Fruit fly (Drosophila melanogaster) whole organism, embryonic: ENCODE measurements around the gene CG4702.

Source experiments
- Bteb2 ChIP-seq: fragments of 200-800 bp; sonication (Bioruptor generic); optimal IDR thresholded peaks from 2 replicates; lab custom pipeline; 2016; ENCODE audit warnings: missing biosample characterization, missing genetic modification characterization
- CG11456 ChIP-seq: fragments of 200-800 bp; sonication (Bioruptor generic); IDR thresholded peaks from 3 replicates; pipeline ENCODE4 v1.3.6; 2022; ENCODE audit warnings: missing biosample characterization, missing genetic modification characterization
- CG11723 ChIP-seq: fragments of 200-800 bp; sonication (Bioruptor generic); optimal IDR thresholded peaks from 2 replicates; lab custom pipeline; 2017; ENCODE audit warnings: missing biosample characterization, mild to moderate bottlenecking, missing genetic modification characterization
- CG12071 ChIP-seq: fragments of 200-800 bp; sonication (Bioruptor generic); optimal IDR thresholded peaks from 3 replicates; lab custom pipeline; 2018; ENCODE audit warnings: missing biosample characterization, mild to moderate bottlenecking, missing genetic modification characterization
- CG1233 ChIP-seq: fragments of 200-800 bp; sonication (Bioruptor generic); optimal IDR thresholded peaks from 4 replicates; lab custom pipeline; 2018; ENCODE audit warnings: missing biosample characterization, mild to moderate bottlenecking, missing genetic modification characterization
- CG12769 ChIP-seq: fragments of 200-800 bp; sonication (Bioruptor generic); optimal IDR thresholded peaks from 2 replicates; lab custom pipeline; 2019; ENCODE audit warnings: missing biosample characterization, mild to moderate bottlenecking, missing genetic modification characterization, moderate library complexity
- CG13894 ChIP-seq: fragments of 200-800 bp; sonication (Bioruptor generic); optimal IDR thresholded peaks from 3 replicates; lab custom pipeline; 2018; ENCODE audit warnings: missing biosample characterization, mild to moderate bottlenecking, missing genetic modification characterization, moderate library complexity
- CG1529 ChIP-seq: fragments of 200-800 bp; sonication (Bioruptor generic); optimal IDR thresholded peaks from 3 replicates; lab custom pipeline; 2018; ENCODE audit warnings: missing biosample characterization, missing genetic modification characterization
- CG2129 ChIP-seq: fragments of 200-800 bp; sonication (Bioruptor generic); IDR thresholded peaks from 2 replicates; pipeline ENCODE4 v1.3.6; 2022; ENCODE audit warnings: missing biosample characterization, missing genetic modification characterization; ENCODE audit not compliant: partially characterized antibody
- CG2875 ChIP-seq: fragments of 200-800 bp; sonication (Bioruptor generic); optimal IDR thresholded peaks from 2 replicates; lab custom pipeline; 2017; ENCODE audit warnings: missing biosample characterization, mild to moderate bottlenecking, missing genetic modification characterization, missing genetic modification reagents
- CG32532 ChIP-seq: fragments of 200-800 bp; sonication (Bioruptor generic); IDR thresholded peaks from 2 replicates; pipeline ENCODE4 v1.3.6; 2022; ENCODE audit warnings: missing biosample characterization, missing genetic modification characterization
- CG33213 ChIP-seq: fragments of 200-800 bp; sonication (Bioruptor generic); optimal IDR thresholded peaks from 3 replicates; lab custom pipeline; 2016; ENCODE audit warnings: missing biosample characterization, missing genetic modification characterization
- CG43689 ChIP-seq: fragments of 200-800 bp; sonication (Bioruptor generic); IDR thresholded peaks from 2 replicates; pipeline ENCODE4 v1.3.6; 2022; ENCODE audit warnings: missing biosample characterization, missing genetic modification characterization
- CG4854 ChIP-seq: fragments of 200-800 bp; sonication (Bioruptor generic); optimal IDR thresholded peaks from 2 replicates; lab custom pipeline; 2016; ENCODE audit warnings: missing biosample characterization, missing genetic modification characterization, inconsistent platforms
- CG7271 ChIP-seq: fragments of 200-800 bp; sonication (Bioruptor generic); optimal IDR thresholded peaks from 2 replicates; lab custom pipeline; 2018; ENCODE audit warnings: missing biosample characterization, mild to moderate bottlenecking, missing genetic modification characterization, moderate library complexity
- CG7928 ChIP-seq: fragments of 200-800 bp; sonication (Bioruptor generic); optimal IDR thresholded peaks from 2 replicates; lab custom pipeline; 2017; ENCODE audit warnings: missing biosample characterization, mild to moderate bottlenecking, missing genetic modification characterization
- CG9727 ChIP-seq: fragments of 200-800 bp; sonication (Bioruptor generic); optimal IDR thresholded peaks from 3 replicates; lab custom pipeline; 2017; ENCODE audit warnings: missing biosample characterization, mild to moderate bottlenecking, missing genetic modification characterization
- CG9817 ChIP-seq: fragments of 200-800 bp; sonication (Bioruptor generic); optimal IDR thresholded peaks from 2 replicates; lab custom pipeline; 2018; ENCODE audit warnings: missing biosample characterization, mild to moderate bottlenecking, missing genetic modification characterization, moderate library complexity
- CG9932 ChIP-seq: fragments of 200-800 bp; sonication (Bioruptor generic); IDR thresholded peaks from 2 replicates; pipeline ENCODE4 v1.3.6; 2022; ENCODE audit warnings: missing biosample characterization, missing genetic modification characterization
- CHES-1-like ChIP-seq: fragments of 200-800 bp; sonication (Bioruptor generic); optimal IDR thresholded peaks from 2 replicates; lab custom pipeline; 2016; ENCODE audit warnings: missing biosample characterization, missing genetic modification characterization
- CrebB ChIP-seq: fragments of 200-800 bp; sonication (Bioruptor generic); optimal IDR thresholded peaks from 3 replicates; lab custom pipeline; 2018; ENCODE audit warnings: missing biosample characterization, mild to moderate bottlenecking, missing genetic modification characterization
- D19A ChIP-seq: fragments of 200-800 bp; optimal IDR thresholded peaks from 3 replicates; lab custom pipeline; 2019; ENCODE audit warnings: missing biosample characterization, mild to moderate bottlenecking, missing genetic modification characterization, moderate library complexity
- Dbx ChIP-seq: fragments of 200-800 bp; sonication (Bioruptor generic); IDR thresholded peaks from 3 replicates; pipeline ENCODE4 v1.3.6; 2022; ENCODE audit warnings: missing biosample characterization, missing genetic modification characterization
- E2f1 ChIP-seq: fragments of 200-800 bp; sonication (Bioruptor generic); IDR thresholded peaks from 2 replicates; pipeline ENCODE4 v1.3.6; 2022; ENCODE audit warnings: missing biosample characterization, missing genetic modification characterization
- HmgZ ChIP-seq: fragments of 200-800 bp; sonication (Bioruptor generic); optimal IDR thresholded peaks from 2 replicates; lab custom pipeline; 2018; ENCODE audit warnings: missing biosample characterization, mild to moderate bottlenecking, missing genetic modification characterization
- Hmx ChIP-seq: fragments of 200-800 bp; sonication (Bioruptor generic); optimal IDR thresholded peaks from 2 replicates; lab custom pipeline; 2016; ENCODE audit warnings: missing biosample characterization, missing genetic modification characterization
- Hr78 ChIP-seq, 2 experiments: fragments of 200-800 bp in 1 of 2; fragments of >200 bp in 1 of 2; sonication (Bioruptor generic) in 1 of 2; optimal IDR thresholded peaks; 2 replicates each; lab custom pipeline; 2017 to 2019; ENCODE audit warnings: missing biosample characterization in 2 of 2, missing genetic modification characterization in 2 of 2, mild to moderate bottlenecking in 1 of 2, moderate library complexity in 1 of 2
- Hsf ChIP-seq: fragments of 200-800 bp; sonication (Bioruptor generic); optimal IDR thresholded peaks from 3 replicates; lab custom pipeline; 2016; ENCODE audit warnings: missing biosample characterization, missing genetic modification characterization
- Lhr ChIP-seq: fragments of 200-800 bp; sonication (Bioruptor generic); optimal IDR thresholded peaks from 3 replicates; lab custom pipeline; 2017; ENCODE audit warnings: mild to moderate bottlenecking, missing biosample characterization, missing genetic modification reagents, missing genetic modification characterization
- Oaz ChIP-seq: fragments of 200-800 bp; sonication (Bioruptor generic); IDR thresholded peaks from 2 replicates; pipeline ENCODE4 v1.3.6; 2022; ENCODE audit warnings: missing biosample characterization, missing genetic modification characterization
- Sox102F ChIP-seq: fragments of 200-800 bp; sonication (Bioruptor generic); optimal IDR thresholded peaks from 2 replicates; lab custom pipeline; 2018; ENCODE audit warnings: missing biosample characterization, mild to moderate bottlenecking, missing genetic modification characterization, moderate library complexity
- Spps ChIP-seq: fragments of 200-800 bp; sonication (Bioruptor generic); optimal IDR thresholded peaks from 2 replicates; lab custom pipeline; 2018; ENCODE audit warnings: missing biosample characterization, mild to moderate bottlenecking, missing genetic modification characterization
- Sry-β ChIP-seq: fragments of 200-800 bp; sonication (Bioruptor generic); optimal IDR thresholded peaks from 2 replicates; lab custom pipeline; 2018; ENCODE audit warnings: missing biosample characterization, mild to moderate bottlenecking, missing genetic modification characterization, moderate library complexity
- Usf ChIP-seq: fragments of 200-800 bp; sonication (Bioruptor generic); optimal IDR thresholded peaks from 2 replicates; lab custom pipeline; 2017; ENCODE audit warnings: missing genotype, missing biosample characterization, missing genetic modification characterization
- btn ChIP-seq: fragments of 200-800 bp; sonication (Bioruptor generic); optimal IDR thresholded peaks from 2 replicates; lab custom pipeline; 2016; ENCODE audit warnings: missing biosample characterization, missing genetic modification characterization
- ci ChIP-seq: fragments of 200-800 bp; sonication (Bioruptor generic); IDR thresholded peaks from 3 replicates; pipeline ENCODE4 v1.3.6; 2022; ENCODE audit warnings: missing biosample characterization, missing genetic modification characterization
- gfzf ChIP-seq: fragments of 200-800 bp; sonication (Bioruptor generic); optimal IDR thresholded peaks from 2 replicates; lab custom pipeline; 2016; ENCODE audit warnings: missing biosample characterization, mild to moderate bottlenecking, missing genetic modification characterization, moderate library complexity
- gro ChIP-seq: fragments of 200-800 bp; sonication (Bioruptor generic); optimal IDR thresholded peaks from 2 replicates; lab custom pipeline; 2016; ENCODE audit warnings: missing biosample characterization, missing genetic modification characterization
- her ChIP-seq: fragments of 200-800 bp; sonication (Bioruptor generic); optimal IDR thresholded peaks from 2 replicates; lab custom pipeline; 2016; ENCODE audit warnings: missing biosample characterization, missing genetic modification characterization
- lab ChIP-seq: fragments of 200-800 bp; sonication (Bioruptor generic); optimal IDR thresholded peaks from 3 replicates; lab custom pipeline; 2017; ENCODE audit warnings: missing biosample characterization, missing genetic modification characterization, mild to moderate bottlenecking, moderate library complexity, missing genetic modification reagents
- lbe ChIP-seq: fragments of 200-800 bp; sonication (Bioruptor generic); optimal IDR thresholded peaks from 2 replicates; lab custom pipeline; 2016; ENCODE audit warnings: missing biosample characterization, mild to moderate bottlenecking, missing genetic modification characterization
- mirr ChIP-seq: fragments of 200-800 bp; sonication (Bioruptor generic); optimal IDR thresholded peaks from 3 replicates; lab custom pipeline; 2018; ENCODE audit warnings: missing biosample characterization, mild to moderate bottlenecking, missing genetic modification characterization
- otp ChIP-seq: fragments of 200-800 bp; sonication (Bioruptor generic); IDR thresholded peaks from 3 replicates; pipeline ENCODE4, ENCODE4 v1.3.6; 2022; ENCODE audit warnings: missing biosample characterization, missing genetic modification characterization
- pho ChIP-seq: fragments of 200-800 bp; sonication (Bioruptor generic); optimal IDR thresholded peaks from 2 replicates; lab custom pipeline; 2016; ENCODE audit warnings: missing biosample characterization, missing genetic modification characterization
- scrt ChIP-seq: fragments of 200-800 bp; sonication (Bioruptor generic); optimal IDR thresholded peaks from 2 replicates; lab custom pipeline; 2018; ENCODE audit warnings: missing biosample characterization, mild to moderate bottlenecking, missing genetic modification characterization, moderate library complexity
- sima ChIP-seq: fragments of 200-800 bp; sonication (Bioruptor generic); optimal IDR thresholded peaks from 2 replicates; lab custom pipeline; 2016; ENCODE audit warnings: missing biosample characterization, missing genetic modification characterization
- sr ChIP-seq: fragments of 200-800 bp; sonication (Bioruptor generic); IDR thresholded peaks from 3 replicates; pipeline ENCODE4 v1.3.6; 2022; ENCODE audit warnings: missing biosample characterization, missing genetic modification characterization
- tll ChIP-seq, 2 experiments: fragments of 200-800 bp in 1 of 2; fragments of >200 bp in 1 of 2; sonication (Bioruptor generic) in 1 of 2; optimal IDR thresholded peaks; 2 replicates each; lab custom pipeline; 2017 to 2019; ENCODE audit warnings: missing biosample characterization in 2 of 2, missing genetic modification characterization in 2 of 2, mild to moderate bottlenecking in 1 of 2, moderate library complexity in 1 of 2
- vnd ChIP-seq: fragments of 200-800 bp; sonication (Bioruptor generic); IDR thresholded peaks from 3 replicates; pipeline ENCODE4 v1.3.6; 2022; ENCODE audit warnings: missing biosample characterization, missing genetic modification characterization; ENCODE audit not compliant: partially characterized antibody
- vvl ChIP-seq: fragments of 200-800 bp; sonication (Bioruptor generic); IDR thresholded peaks from 2 replicates; pipeline ENCODE4 v1.3.6; 2022; ENCODE audit warnings: missing biosample characterization, missing genetic modification characterization

Gene CG4702

dm6 chr3R:12121161-12121560 lies 6.8 kb downstream of the CG4702 start (continued):
- TF ChIP-seq CG13894 (tag; lab: Kevin White, UChicago) (peak; percentile 73), ci (peak; percentile 98), CHES-1-like (GFP tag; lab: Kevin White, UChicago) (peak; percentile 81), CG7928 (GFP tag; lab: Kevin White, UChicago) (peak; percentile 39), vvl (GFP tag; lab: Robert Waterston, UW) (peak; percentile 97), Dbx (GFP tag; lab: Robert Waterston, UW) (peak; percentile 95), otp (GFP tag; lab: Robert Waterston, UW) (peak; percentile 96), Hmx (GFP tag; lab: Kevin White, UChicago) (peak; percentile 66), sr (peak; percentile 96), Sry-β (GFP tag; lab: Kevin White, UChicago) (peak; percentile 37), Hr78 (GFP tag; optimal IDR thresholded peaks at IDR 0.05; lab: Kevin White, UChicago) (peak in 1 of 2 experiments; percentile 9), sima (GFP tag; lab: Kevin White, UChicago) (peak; percentile 81), tll (GFP tag; optimal IDR thresholded peaks at IDR 0.05; lab: Kevin White, UChicago) (peak in 1 of 2 experiments; percentile 29), CG9727 (peak; percentile 83), Oaz (GFP tag; lab: Robert Waterston, UW) (peak; percentile 89), Spps (peak; percentile 48), Hsf (GFP tag; lab: Kevin White, UChicago) (peak; percentile 94), CG32532 (GFP tag; lab: Robert Waterston, UW) (peak; percentile 96), gfzf (GFP tag; lab: Kevin White, UChicago) (no peak), CG33213 (peak; percentile 94), gro (GFP tag; lab: Kevin White, UChicago) (no peak), CG1233 (GFP tag; lab: Kevin White, UChicago) (peak; percentile 90), CG2875 (GFP tag; lab: Kevin White, UChicago) (peak; percentile 86), CrebB (tag; lab: Kevin White, UChicago) (peak; percentile 62), CG11723 (GFP tag; lab: Kevin White, UChicago) (peak; percentile 80), Bteb2 (GFP tag; lab: Kevin White, UChicago) (peak; percentile 85), CG12769 (tag; lab: Kevin White, UChicago) (peak; percentile 67), pho (peak; percentile 87), Lhr (GFP tag; lab: Kevin White, UChicago) (peak; percentile 79), lab (GFP tag; lab: Kevin White, UChicago) (peak; percentile 90), E2f1 (GFP tag; lab: Robert Waterston, UW) (peak; percentile 92), CG11456 (GFP tag; lab: Robert Waterston, UW) (peak; percentile 99), CG1529 (GFP tag; lab: Kevin White, UChicago) (peak; percentile 71), D19A (peak; percentile 37), her (GFP tag; lab: Kevin White, UChicago) (peak; percentile 93), CG9817 (tag; lab: Kevin White, UChicago) (peak; percentile 96), Sox102F (GFP tag; lab: Kevin White, UChicago) (peak; percentile 77), vnd (GFP tag; lab: Robert Waterston, UW) (no peak), CG7271 (tag; lab: Kevin White, UChicago) (peak; percentile 89), lbe (GFP tag; lab: Kevin White, UChicago) (no peak), scrt (peak; percentile 61), CG12071 (GFP tag; lab: Kevin White, UChicago) (peak; percentile 75), CG9932 (GFP tag; lab: Robert Waterston, UW) (peak; percentile 95), btn (GFP tag; lab: Kevin White, UChicago) (peak; percentile 82), CG2129 (GFP tag; lab: Robert Waterston, UW) (no peak), mirr (peak; percentile 88), CG43689 (GFP tag; lab: Robert Waterston, UW) (peak; percentile 85), Usf (GFP tag; lab: Kevin White, UChicago) (peak; percentile 82), CG4854 (peak; percentile 85), HmgZ (tag; lab: Kevin White, UChicago) (peak; percentile 79)
